Fruit fly (Drosophila melanogaster) ovary, adult (tissue): ENCODE data around the gene retinin.

ENCODE experiments used
- CG17801 ChIP-seq: fragments of 200-800 bp; optimal IDR thresholded peaks from 2 replicates; lab custom pipeline; 2019; ENCODE audit warnings: missing biosample characterization, mild to moderate bottlenecking, missing genetic modification characterization, moderate library complexity; ENCODE audit not compliant: partially characterized antibody

The retinin gene

DNA sequence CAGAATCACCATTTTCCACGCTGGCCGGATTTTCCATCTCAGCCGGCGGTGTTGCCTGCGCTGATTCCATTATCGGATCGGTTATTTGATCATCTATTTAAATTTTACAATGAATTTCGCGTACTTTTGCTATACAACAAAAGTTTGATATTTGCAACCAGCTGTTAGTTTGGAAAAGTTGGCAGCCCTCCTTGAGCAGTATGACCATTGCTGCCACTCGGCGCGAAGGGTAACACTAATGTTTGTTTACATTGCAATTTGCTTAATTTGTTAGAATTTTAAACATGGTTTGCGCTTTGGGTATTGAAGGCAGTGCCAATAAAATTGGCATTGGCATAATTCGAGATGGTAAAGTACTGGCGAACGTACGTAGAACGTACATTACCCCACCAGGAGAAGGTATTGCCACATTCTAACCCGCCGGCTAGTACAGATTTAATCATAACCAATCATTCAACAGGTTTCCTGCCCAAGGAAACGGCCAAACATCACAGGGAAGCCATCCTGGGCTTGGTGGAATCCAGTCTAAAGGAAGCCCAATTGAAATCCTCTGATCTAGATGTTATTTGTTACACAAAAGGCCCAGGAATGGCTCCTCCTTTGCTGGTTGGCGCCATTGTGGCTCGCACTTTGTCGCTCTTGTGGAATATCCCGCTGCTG, 20.2 kb downstream of the retinin start, which contains the start of the genes Golgin104 and Tcs3:
Gene Golgin104, minus strand, starts transcription at position 182 of the 660 bp plus-strand sequence.
Gene Tcs3, plus strand, starts transcription at position 222 of the 660 bp plus-strand sequence.
- no peak for TF ChIP-seq CG17801 (GFP tag; lab: Kevin White, UChicago)

DNA sequence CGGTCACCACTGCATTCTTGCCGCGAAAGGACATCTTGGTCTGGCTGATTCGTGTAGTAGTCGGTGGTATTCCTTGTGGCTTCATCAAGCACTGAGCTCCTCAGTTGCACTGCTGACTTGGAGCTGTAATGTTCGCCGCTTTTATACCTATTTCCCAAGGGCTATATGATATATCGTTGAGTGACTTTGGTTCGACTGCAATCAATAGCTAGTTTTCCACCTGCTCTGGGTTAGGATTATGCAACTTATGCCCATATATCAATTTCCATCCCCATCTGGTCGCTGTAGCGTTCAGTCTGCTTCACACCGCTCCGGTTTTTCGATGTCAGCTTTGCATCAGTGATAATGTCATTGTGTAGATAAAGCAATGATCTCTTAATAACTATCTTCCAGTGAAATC, 22.5 kb downstream of the retinin start, which contains the start of gene Pdh:
Gene Pdh, minus strand, starts transcription at position 101 of the 400 bp plus-strand sequence.
- TF ChIP-seq CG17801 (GFP tag; lab: Kevin White, UChicago): no peak

DNA sequence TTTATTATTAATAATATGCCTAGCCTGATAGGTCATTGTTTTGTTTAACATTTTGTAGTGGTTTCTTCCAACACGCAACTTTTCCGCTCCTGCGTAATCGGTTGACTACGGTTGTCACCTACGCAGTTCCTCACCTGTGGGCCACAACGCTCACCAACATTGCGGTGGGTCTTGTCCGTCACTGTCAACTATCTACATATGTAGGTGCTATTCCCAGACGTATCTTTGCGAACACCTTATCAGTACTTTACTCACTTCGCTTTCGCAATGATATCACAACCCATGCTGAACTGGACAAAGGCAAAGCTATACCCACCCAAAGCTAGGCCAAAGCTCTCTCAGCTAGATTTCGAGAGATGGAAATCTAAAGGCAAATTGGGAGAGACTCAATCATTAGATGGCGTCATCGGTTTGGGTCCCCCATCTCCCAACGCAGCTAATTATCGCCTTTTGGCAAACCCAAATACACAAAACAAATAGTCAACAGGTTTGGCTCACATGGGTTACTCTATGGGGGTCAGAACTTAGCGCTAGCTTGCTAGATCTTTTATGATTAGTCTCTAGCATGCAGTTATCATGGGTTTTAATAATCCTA, 24.5 kb downstream of the retinin start:
- TF ChIP-seq CG17801 (GFP tag; lab: Kevin White, UChicago): no peak

DNA sequence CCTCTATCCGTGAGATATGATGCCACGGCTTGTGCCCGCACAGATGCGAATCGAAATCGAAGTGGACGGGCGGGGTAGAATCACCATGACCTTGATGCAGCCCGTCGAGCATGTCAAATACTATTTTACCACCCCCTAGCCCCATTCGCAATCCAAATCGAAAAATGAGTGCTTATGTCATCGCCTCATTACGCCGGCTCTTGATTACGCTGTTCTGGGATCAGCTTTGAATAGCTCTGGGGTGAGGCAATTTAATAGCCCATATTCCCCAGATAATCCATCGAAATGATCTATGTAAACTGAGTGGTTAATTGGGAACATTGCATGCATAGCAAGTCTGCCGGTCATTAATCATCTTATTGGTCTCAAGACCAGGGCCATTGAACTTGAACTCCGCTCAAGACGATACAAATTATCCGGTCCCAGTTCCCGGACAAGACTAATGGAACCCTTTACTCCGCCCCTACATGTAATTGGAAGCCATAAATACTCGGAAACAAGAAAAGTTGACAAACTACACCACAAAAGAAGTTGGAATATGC, 25.5 kb downstream of the retinin start:
- TF ChIP-seq CG17801 (GFP tag; lab: Kevin White, UChicago): no peak

DNA sequence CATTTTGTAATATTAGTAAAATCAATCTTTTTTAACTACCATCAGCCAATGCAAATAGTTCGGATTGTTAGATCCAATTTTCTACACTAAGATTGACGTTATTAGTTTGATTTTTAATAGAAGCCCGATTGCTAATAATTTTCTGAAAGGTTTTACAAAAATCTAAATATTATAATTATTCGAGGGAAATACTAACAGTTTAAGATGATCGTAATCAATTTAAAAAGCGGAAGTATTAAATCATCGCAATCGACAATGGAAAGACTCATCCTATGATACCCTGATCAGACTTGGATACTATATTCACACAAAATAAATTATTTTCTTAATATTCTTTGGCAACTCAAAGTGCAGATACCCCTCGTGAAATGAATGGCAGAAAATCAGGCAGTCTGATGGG, 26.1 kb downstream of the retinin start:
- no peak for TF ChIP-seq CG17801 (GFP tag; lab: Kevin White, UChicago)

DNA sequence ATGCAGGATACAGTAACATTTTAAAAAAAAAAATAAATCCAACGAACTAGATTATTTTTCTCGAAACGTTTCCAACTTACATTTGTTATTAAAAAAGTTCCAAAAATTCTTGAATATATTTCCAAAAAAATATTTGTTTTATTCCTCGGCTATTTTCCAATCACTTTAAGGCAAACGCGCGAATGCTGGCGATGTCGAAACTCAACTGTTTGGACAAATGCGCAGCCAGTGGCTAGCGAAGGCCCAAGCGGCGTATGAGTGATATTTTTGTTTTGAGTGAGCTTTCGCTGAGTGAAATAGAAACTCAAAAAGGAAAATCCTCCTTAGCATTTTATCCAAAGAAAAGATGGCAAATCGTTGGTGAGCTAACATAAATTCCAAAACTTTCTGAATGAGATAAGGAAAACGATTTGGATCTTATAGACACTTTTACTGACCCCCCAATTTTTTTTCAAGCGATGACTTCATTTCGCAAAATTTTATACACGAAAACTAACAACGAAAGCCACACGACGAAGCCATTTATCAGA, 27.6 kb downstream of the retinin start, which contains the start of gene ringer:
Gene ringer, minus strand, starts transcription at position 210 of the 530 bp plus-strand sequence.
- TF ChIP-seq CG17801 (GFP tag; lab: Kevin White, UChicago): no peak

DNA sequence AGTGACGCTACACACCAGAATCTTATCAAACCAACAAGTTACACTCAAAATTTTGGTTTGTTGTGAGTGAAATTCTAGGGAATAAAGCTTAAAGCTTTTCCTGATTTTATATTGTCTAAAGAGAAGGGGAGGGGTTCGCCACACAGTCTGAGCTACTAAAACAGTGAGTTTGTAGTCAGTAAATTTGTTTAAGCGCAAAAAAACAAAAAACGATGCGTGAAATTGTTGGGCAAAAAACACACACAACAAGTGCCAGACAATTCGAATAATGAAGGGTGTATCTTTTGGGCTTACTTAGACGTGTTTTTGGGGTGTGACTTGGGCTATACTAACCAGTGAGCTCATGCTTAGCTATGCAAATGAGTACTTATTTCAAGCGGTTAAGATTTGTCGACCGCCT, 28.1 kb downstream of the retinin start:
- TF ChIP-seq CG17801 (GFP tag; lab: Kevin White, UChicago): no peak

DNA sequence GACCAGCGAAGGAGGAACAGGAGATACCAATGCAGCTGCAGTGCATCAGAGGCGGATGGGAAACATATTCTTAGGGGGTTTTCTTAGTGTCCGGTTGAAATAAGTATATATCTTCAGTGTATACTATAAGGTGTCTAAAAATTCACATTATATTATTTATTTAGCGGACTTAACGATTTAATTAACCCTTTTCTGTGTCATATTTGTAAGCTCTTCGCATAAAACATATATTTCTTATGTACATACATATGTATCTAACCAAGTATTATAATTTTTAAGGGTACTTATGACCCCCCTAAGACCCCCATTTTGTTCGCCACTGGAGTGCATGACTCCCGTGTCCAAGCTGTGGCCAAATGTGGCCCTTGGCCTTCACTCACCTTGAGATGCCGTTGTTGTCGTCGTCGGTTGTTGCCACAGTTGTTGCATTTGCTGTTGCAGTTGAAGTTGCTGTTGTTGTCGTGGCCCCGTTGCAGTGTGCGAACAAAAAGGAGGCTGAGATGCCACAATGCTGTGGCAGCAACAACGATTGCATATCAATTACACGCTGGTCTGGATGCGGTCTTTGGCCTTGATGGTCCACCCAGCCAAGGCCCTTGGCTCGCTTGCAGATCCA, 29.6 kb downstream of the retinin start:
- TF ChIP-seq CG17801 (GFP tag; lab: Kevin White, UChicago): no peak

DNA sequence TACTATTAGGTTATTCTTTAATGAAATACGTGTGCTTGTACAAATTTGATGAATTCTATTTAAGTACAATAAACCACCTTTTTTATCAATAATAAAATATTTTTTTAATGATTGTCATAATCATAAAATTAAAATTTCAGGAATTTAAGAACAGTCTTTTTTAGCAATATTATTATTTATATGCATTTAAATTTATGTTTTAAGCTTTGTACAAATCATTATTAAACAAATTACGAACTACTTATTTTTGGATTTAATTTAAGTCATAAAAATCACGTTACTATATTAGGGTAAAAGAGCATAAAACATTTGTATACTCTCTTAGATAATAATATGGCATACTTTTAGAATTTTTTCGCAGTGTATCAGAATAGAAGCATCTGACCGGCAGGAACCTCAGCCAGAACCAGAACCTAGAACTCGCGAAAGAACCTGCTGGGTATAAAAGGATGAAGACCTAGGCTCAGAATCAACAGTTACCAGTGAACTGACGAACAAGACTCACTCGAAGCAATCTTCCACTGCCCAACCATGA, 30.5 kb downstream of the retinin start, which contains the start of gene Cpr72Ea:
Gene Cpr72Ea, plus strand, starts transcription at position 485 of the 535 bp plus-strand sequence.
- TF ChIP-seq CG17801 (GFP tag; lab: Kevin White, UChicago): no peak

DNA sequence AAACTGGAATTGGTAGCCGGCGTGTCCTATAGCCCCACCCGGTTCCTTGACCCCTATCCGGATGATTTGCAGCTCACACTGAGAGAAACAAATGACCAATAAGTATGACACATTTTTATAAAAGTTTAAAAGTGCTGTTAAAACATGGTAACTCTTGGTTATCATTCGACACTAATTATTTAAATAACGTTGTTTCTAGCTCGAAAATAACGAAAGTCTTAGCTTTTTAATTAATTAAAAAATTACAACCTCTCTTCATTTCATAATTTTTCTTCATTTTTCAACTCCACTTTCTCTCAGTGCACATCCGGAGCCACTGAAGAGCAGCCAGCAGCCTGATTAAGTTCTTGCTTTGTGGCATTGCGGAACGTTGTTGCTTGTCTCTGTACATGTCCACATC, 32.4 kb downstream of the retinin start:
- no peak for TF ChIP-seq CG17801 (GFP tag; lab: Kevin White, UChicago)

DNA sequence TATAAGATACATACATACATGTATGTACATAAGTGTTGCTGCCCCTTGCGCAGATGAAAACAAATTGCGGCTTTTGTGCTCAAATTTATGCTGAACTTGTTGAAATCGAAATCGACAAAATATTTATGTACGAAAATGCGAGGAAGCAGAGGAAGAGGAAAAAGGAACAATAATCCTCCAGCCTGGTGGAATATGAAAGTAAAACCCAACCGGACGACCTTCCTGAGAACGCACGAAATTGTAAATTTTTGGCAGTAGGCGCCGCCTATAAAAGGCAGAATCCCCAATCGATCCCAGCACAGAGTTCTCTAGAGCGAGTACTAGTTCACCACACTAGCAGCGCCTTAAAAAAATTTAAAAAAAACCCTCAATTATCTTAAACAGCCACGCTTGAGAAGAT, 32.9 kb downstream of the retinin start, which contains the start of gene Cpr72Eb:
Gene Cpr72Eb, plus strand, starts transcription at position 301 of the 400 bp plus-strand sequence.
- TF ChIP-seq CG17801 (GFP tag; lab: Kevin White, UChicago): no peak

DNA sequence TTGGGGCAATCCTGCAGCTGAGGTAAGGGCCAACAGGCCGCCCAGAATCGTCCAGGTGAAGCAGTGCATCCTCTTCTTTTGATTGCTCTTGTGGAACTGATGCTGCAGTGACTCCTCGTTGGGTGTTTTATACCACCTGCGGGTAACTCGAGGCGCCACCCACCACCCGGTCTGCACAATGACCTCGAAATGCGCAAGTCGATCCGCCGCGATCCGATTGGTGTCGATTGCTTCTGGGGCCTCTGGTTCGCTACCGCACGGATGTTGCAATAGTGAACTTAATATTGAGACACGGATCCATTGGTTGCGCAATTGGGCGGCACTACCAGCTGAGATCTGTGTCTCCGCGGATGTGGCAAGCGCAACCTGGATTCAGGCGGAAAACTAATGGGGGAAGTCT, 35.5 kb downstream of the retinin start, which contains the start of gene Cpr72Ec:
Gene Cpr72Ec, minus strand, starts transcription at position 101 of the 400 bp plus-strand sequence.
- TF ChIP-seq CG17801 (GFP tag; lab: Kevin White, UChicago): no peak

DNA sequence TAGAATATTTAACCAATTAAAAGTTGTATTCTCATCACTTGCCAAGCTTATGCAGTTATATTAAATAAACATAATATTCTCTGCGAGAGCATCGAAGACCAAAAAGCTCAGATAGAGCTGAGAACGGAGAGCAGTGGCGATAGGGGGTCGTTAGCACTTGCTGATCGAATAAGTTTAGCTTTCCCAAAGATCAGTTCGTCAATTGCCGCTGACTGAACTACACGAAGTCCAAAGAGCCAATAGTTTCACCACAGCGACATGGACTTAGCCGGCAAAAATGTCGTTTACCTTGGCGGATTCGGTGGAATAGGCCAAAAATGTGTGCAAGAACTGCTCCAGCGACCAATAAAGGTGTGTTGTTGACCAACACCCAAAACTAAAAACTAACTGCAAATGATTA, 36.5 kb downstream of the retinin start, which contains the start of gene CG4842:
Gene CG4842, plus strand, starts transcription at position 191 of the 400 bp plus-strand sequence.
- no peak for TF ChIP-seq CG17801 (GFP tag; lab: Kevin White, UChicago)

DNA sequence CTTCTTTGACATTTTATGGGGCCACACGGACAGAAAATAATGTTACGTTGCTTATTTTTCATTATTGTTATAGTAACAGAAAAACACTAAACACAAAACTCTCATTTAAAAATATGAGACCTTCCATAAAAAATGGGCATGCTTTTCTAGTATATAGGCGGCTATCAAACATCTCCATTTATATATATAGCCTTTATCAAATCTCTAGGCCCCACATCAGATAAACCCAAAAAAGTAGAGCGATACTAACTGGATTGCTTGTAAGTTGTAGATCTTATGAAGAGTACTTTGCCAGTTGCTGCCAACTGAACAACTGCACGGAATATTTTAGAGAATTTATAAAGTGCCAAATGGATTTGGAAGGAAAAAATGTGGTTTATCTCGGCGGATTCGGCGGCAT, 37.8 kb downstream of the retinin start, which contains the start of gene CG18814:
Gene CG18814, plus strand, starts transcription at position 301 of the 400 bp plus-strand sequence.
- TF ChIP-seq CG17801 (GFP tag; lab: Kevin White, UChicago): no peak
